Fruit fly (Drosophila melanogaster): ENCODE data around the gene CheA87a.

Gene CheA87a

DNA sequence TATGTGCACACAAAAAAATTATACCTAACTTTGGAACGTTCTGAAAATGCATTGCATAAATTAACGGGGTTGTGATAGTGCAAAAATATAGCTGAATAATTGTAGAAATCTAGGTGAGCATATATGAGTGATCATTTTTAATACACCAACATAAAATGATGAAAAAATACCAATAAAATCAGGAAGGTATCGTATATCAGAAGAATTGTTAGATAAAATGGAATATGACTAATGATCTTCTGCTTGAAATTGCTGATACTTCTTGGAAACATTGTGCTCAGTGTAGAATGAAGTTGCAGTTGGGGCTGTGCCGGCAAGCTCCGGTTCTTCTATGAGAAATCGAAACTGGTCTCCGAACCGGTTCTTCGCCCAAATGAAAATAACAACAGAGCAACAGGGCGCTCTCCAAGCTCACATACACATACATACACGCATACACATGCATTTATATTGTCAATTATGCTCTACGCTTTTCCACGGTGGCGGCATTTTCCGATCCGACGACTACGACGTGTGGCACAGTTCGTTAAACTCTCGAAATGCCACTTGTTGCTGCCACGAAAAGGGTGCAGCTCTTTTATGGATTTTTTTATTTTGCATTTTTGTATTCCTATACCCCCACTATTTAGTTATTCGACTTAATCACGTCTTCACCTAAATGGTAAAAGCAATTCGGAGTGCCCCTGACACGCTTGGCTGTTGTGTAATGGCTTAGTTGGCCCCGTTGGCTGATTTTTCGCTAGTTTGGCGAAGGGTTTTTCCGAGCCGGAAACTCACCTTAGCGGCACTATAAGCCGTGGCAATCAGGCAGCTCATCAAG is 31.7 kb downstream of the CheA87a start:
- TF ChIP-seq Clk (GFP tag; optimal IDR thresholded peaks at IDR 0.05) (no peak), pad (GFP tag; optimal IDR thresholded peaks at IDR 0.05) (peak; percentile 38), Hr96 (GFP tag; optimal IDR thresholded peaks at IDR 0.05) (peak; percentile 37), cnc (optimal IDR thresholded peaks at IDR 0.05) (no peak), CG5204 (GFP tag; optimal IDR thresholded peaks at IDR 0.05) (peak; percentile 55), CG7045 (GFP tag; optimal IDR thresholded peaks at IDR 0.05) (peak; percentile 55), CG14711 (tag; optimal IDR thresholded peaks at IDR 0.05) (peak; percentile 63), tj (GFP tag; optimal IDR thresholded peaks at IDR 0.05) (peak; percentile 71), kay (GFP tag; ENCODE audit: borderline replicate concordance) (no peak), toe (GFP tag; optimal IDR thresholded peaks at IDR 0.05) (no peak), ovo (GFP tag; optimal IDR thresholded peaks at IDR 0.05) (peak; percentile 55), Mnt (GFP tag; optimal IDR thresholded peaks at IDR 0.05) (no peak), cic (GFP tag; optimal IDR thresholded peaks at IDR 0.05) (no peak), CG12768 (GFP tag; optimal IDR thresholded peaks at IDR 0.05) (no peak), bab1 (GFP tag; optimal IDR thresholded peaks at IDR 0.05) (peak; percentile 79), CG1620 (GFP tag; optimal IDR thresholded peaks at IDR 0.05) (peak; percentile 27), Crg-1 (GFP tag; optimal IDR thresholded peaks at IDR 0.05) (peak; percentile 64), CG33017 (tag; optimal IDR thresholded peaks at IDR 0.05) (peak; percentile 5), CG11617 (GFP tag; optimal IDR thresholded peaks at IDR 0.05) (peak; percentile 71), CG7101 (tag; optimal IDR thresholded peaks at IDR 0.05) (peak; percentile 68)

DNA sequence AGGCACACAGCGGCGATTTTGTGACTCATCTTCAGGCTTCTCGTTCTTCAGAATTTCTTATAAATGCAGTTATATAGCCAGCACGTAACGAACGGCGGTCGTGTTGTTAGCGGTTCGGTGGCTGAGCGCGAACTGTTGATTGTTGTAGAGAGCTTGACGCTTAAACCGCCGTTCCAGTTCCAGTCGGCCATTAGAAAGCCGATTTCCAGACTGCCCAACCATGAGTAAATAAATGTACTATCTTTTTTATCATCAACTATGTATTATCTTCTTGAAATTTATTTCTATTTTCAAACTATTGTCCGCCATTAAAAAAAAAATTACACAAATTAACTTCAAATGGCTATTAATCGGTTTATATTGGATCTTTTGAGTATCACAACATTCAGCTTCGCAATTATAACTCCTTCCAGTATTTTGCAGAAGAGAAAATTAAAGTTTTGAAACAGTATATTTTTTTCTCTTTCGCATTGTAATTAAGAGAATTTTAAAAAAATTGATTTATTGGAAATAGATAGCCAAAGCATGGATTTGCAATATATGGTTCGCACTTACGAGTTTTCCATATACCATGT is 32.4 kb downstream of the CheA87a start, which contains the start of gene GILT1:
GILT1 (minus strand) TSS at position 141 of the 575 bp plus-strand sequence.
- TF ChIP-seq ovo (GFP tag; optimal IDR thresholded peaks at IDR 0.05) (peak; percentile 44), Hr96 (GFP tag; optimal IDR thresholded peaks at IDR 0.05) (no peak), pad (GFP tag; optimal IDR thresholded peaks at IDR 0.05) (peak; percentile 59), CG14711 (tag; optimal IDR thresholded peaks at IDR 0.05) (no peak), CG7045 (GFP tag; optimal IDR thresholded peaks at IDR 0.05) (no peak), cic (GFP tag; optimal IDR thresholded peaks at IDR 0.05) (peak; percentile 22), Crg-1 (GFP tag; optimal IDR thresholded peaks at IDR 0.05) (no peak), Mnt (GFP tag; optimal IDR thresholded peaks at IDR 0.05) (peak; percentile 43), CG12768 (GFP tag; optimal IDR thresholded peaks at IDR 0.05) (no peak), CG7101 (tag; optimal IDR thresholded peaks at IDR 0.05) (peak; percentile 12), toe (GFP tag; optimal IDR thresholded peaks at IDR 0.05) (no peak), Clk (GFP tag; optimal IDR thresholded peaks at IDR 0.05) (no peak), tj (GFP tag; optimal IDR thresholded peaks at IDR 0.05) (peak; percentile 1), CG5204 (GFP tag; optimal IDR thresholded peaks at IDR 0.05) (no peak), CG33017 (tag; optimal IDR thresholded peaks at IDR 0.05) (no peak), bab1 (GFP tag; optimal IDR thresholded peaks at IDR 0.05) (peak; percentile 39), cnc (optimal IDR thresholded peaks at IDR 0.05) (no peak), kay (GFP tag; ENCODE audit: borderline replicate concordance) (peak; percentile 69)

DNA sequence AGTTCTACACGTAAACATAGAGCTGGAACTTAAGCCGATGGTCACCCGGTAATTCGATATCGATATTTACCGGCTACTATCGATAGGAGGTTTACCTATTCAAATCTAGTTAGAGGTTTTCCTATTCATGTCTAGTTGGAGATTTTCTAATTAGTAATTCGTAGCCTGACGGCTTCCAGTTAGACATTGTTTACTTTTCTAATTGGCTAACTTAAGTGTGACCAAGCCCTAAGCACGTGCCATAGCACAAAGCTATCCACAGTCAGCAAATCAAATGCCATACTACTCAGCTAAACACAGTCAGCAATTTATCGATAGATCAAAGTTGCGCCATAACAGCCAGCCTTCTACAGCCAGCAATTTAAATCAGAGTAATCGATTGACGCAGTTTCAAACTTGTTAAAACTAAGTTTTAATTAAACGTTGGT is 33.6 kb downstream of the CheA87a start, which contains the start of gene Dpm3:
Dpm3 (minus strand) TSS at position 20 of the 428 bp plus-strand sequence.
- TF ChIP-seq cnc (optimal IDR thresholded peaks at IDR 0.05) (no peak), cic (GFP tag; optimal IDR thresholded peaks at IDR 0.05) (no peak), CG12768 (GFP tag; optimal IDR thresholded peaks at IDR 0.05) (no peak), Crg-1 (GFP tag; optimal IDR thresholded peaks at IDR 0.05) (peak; percentile 21), Hr96 (GFP tag; optimal IDR thresholded peaks at IDR 0.05) (no peak), CG14711 (tag; optimal IDR thresholded peaks at IDR 0.05) (no peak), ovo (GFP tag; optimal IDR thresholded peaks at IDR 0.05) (no peak), toe (GFP tag; optimal IDR thresholded peaks at IDR 0.05) (peak; percentile 39), Mnt (GFP tag; optimal IDR thresholded peaks at IDR 0.05) (peak; percentile 11), CG33017 (tag; optimal IDR thresholded peaks at IDR 0.05) (no peak), bab1 (GFP tag; optimal IDR thresholded peaks at IDR 0.05) (peak; percentile 54), pad (GFP tag; optimal IDR thresholded peaks at IDR 0.05) (peak; percentile 15), CG1620 (GFP tag; optimal IDR thresholded peaks at IDR 0.05) (peak; percentile 58), tj (GFP tag; optimal IDR thresholded peaks at IDR 0.05) (peak; percentile 20), CG7045 (GFP tag; optimal IDR thresholded peaks at IDR 0.05) (no peak), CG11617 (GFP tag; optimal IDR thresholded peaks at IDR 0.05) (no peak)

DNA sequence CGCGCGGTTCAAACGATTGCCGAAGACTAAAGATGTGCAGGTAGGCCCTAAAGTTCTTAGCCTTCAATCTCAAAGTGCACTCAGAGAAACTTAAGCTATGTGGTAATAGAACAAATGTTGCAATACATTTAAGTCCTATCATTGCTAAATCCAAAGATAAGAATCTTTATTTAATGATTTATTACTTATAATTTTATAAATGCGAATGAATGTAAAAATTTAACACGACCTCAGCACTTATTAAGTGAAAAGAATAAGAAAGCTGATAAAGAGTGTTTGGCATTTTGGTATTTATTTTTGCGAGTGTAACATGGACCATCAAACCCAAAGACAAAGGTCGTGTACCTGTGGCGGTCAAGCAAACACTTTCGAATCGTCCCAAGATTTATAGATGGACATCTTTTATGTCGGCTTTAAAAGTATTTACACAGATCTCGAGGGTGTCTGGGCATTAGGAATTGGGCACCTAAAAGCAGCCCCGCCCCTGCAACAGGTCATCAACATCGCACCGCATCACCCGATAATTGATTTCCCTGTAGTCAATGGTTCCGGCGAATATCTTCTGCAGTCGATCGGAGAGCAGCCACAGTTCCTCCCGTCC is 35.5 kb downstream of the CheA87a start, which contains the start of gene yellow-e3:
yellow-e3 (minus strand) TSS at position 30 of the 601 bp plus-strand sequence.
- TF ChIP-seq kay (GFP tag; ENCODE audit: borderline replicate concordance) (peak; percentile 1), Hr96 (GFP tag; optimal IDR thresholded peaks at IDR 0.05) (no peak)

DNA sequence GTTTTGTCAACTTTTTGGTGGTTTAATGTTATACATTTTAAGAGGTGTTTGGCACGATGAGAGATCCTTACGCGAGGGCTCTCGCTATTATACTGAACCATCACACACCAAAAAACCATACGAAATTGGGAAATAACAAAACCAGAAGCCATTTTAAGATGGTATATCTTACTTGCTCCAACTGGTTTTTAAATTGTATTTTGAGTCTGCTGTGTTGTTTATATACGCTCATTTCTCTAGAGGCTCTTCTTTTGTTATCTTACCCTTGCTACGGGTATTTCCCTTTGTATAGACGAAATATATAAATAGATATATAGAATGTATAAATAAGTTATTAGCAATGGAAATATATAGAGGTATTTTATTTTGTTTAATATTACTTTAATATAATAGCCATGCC is 37.5 kb downstream of the CheA87a start, which contains the start of gene yellow-e2:
yellow-e2 (minus strand) TSS at position 101 of the 400 bp plus-strand sequence.
- no peak for TF ChIP-seq CG33017 (tag; optimal IDR thresholded peaks at IDR 0.05)
- no peak for TF ChIP-seq CG7045 (GFP tag; optimal IDR thresholded peaks at IDR 0.05)
- TF ChIP-seq Clk (GFP tag; optimal IDR thresholded peaks at IDR 0.05), result no peak

Measured in whole organism, adult.